Fruit fly (Drosophila melanogaster) Kc167 (cell line): ENCODE data around the gene dyl.

Source experiments
- Myc ChIP-seq: fragments of >200 bp; optimal IDR thresholded peaks from 2 replicates; lab custom pipeline; 2017; ENCODE audit warnings: missing external identifiers
- Sin3A ChIP-seq: fragments of >200 bp; optimal IDR thresholded peaks from 2 replicates; lab custom pipeline; 2018; ENCODE audit warnings: missing external identifiers
- h ChIP-seq: fragments of >200 bp; optimal IDR thresholded peaks from 3 replicates; lab custom pipeline; 2018; ENCODE audit warnings: missing external identifiers
- insv ChIP-seq: fragments of >200 bp; optimal IDR thresholded peaks from 3 replicates; lab custom pipeline; 2018; ENCODE audit warnings: missing external identifiers
- psq ChIP-seq: fragments of >200 bp; optimal IDR thresholded peaks from 2 replicates; lab custom pipeline; 2017; ENCODE audit warnings: missing external identifiers
- ttk ChIP-seq: sonication (Bioruptor generic); optimal IDR thresholded peaks from 2 replicates; lab custom pipeline; 2017; ENCODE audit warnings: missing external identifiers

dyl gene

DNA sequence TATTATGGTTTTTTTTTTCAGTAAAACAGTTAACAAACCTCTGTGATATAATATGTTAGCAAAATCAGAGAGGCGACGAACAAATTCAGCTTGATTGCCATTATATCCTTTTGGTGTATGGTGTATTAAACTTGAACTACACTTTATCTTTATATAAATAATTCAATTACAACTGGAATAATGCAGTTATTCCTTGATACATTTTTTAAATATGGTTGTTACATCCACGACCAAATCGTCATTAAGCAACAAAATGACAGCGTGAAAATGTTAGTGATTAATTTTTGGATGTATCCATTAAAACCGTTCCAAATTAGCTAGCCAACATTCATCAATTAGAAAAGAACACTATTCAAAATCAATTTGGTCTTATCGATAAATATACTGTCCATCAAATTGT is 40.1 kb downstream of the dyl start, which contains the start of gene CG33764:
CG33764 (minus strand) TSS at position 101 of the 400 bp plus-strand sequence.
- TF ChIP-seq ttk (lab: Kevin White, UChicago), result no peak
- TF ChIP-seq Sin3A, result no peak
- no peak for TF ChIP-seq psq (lab: Kevin White, UChicago)
- no peak for TF ChIP-seq insv (lab: Kevin White, UChicago)
- no peak for TF ChIP-seq h
- TF ChIP-seq Myc (lab: Kevin White, UChicago), result no peak

DNA sequence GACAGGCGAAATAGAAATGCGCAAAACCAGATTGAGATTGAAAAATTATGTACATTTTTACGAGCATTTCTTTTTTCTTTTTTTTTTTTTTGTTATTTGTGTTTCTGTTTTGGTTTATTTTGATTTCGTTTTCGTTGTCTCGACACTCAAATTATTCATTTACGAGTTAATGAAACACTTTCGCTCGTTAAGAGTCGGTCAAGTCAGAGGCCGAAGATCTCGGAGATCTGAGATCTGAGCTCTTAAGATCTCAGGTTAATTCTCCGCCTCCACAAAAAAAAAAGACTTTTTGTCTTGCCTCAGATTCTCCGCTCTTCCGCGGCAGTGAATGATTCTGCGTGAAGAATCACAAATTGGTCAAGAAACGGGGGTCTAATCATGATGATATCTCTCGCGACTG is 41.7 kb downstream of the dyl start:
- TF ChIP-seq Myc (lab: Kevin White, UChicago), result no peak
- no peak for TF ChIP-seq Sin3A
- no peak for TF ChIP-seq insv (lab: Kevin White, UChicago)
- TF ChIP-seq ttk (lab: Kevin White, UChicago), result no peak
- no peak for TF ChIP-seq psq (lab: Kevin White, UChicago)
- TF ChIP-seq h, result no peak

dm6 chr3L:4264963-4265362 is 42.6 kb downstream of the dyl start:
- TF ChIP-seq Myc (lab: Kevin White, UChicago) (no peak), insv (lab: Kevin White, UChicago) (no peak), Sin3A (no peak), ttk (lab: Kevin White, UChicago) (no peak), psq (lab: Kevin White, UChicago) (no peak), h (no peak)

DNA sequence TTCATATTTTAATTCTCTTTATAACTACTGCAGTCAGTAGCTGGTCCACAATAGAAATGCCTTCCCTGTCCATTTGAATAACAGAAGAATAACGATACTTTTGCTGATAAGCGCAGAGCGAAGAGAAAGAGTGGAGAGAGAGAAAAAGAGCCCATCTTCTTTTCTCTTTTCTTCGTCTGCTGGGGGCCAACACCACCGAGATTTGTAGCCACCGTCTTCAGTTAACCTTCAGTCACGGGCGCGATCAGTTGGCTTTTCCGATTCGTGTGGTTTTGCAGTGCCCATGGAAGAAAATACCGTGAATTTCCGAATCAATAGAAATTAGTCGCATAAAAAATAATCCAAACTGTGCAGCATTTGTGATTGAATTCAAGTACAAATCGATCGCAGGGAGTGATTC is 44.0 kb downstream of the dyl start, which contains the start of gene CG1273:
CG1273 (plus strand) TSS at position 218 of the 400 bp plus-strand sequence.
- TF ChIP-seq ttk (lab: Kevin White, UChicago) (no peak), insv (lab: Kevin White, UChicago) (no peak), Sin3A (no peak), Myc (lab: Kevin White, UChicago) (no peak), psq (lab: Kevin White, UChicago) (no peak), h (no peak)

DNA sequence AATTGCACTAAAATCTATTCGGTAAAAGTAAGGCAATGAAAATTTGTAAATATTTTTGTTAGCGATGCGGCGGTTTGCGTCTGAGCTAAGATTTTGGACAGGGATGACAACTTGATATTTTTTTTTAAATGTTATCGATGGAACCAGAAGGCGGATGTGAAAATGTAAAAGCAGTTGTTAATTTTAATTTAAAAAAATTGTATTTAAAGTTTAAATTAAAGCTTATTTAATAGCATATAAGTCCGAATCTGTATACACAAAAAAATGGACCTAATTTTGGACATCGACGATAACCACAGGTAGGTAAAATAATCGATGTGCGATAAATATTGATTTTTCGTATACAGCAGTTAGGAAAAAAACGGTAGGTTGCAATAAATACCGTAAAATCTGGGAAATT is 45.1 kb downstream of the dyl start, which contains the start of the genes CG11586 and VhaM9.7-a:
CG11586 (minus strand) TSS at position 87 of the 400 bp plus-strand sequence.
VhaM9.7-a (plus strand) TSS at position 322 of the 400 bp plus-strand sequence.
- TF ChIP-seq h (no peak), ttk (lab: Kevin White, UChicago) (no peak), insv (lab: Kevin White, UChicago) (no peak), Myc (lab: Kevin White, UChicago) (no peak), Sin3A (no peak), psq (lab: Kevin White, UChicago) (no peak)

DNA sequence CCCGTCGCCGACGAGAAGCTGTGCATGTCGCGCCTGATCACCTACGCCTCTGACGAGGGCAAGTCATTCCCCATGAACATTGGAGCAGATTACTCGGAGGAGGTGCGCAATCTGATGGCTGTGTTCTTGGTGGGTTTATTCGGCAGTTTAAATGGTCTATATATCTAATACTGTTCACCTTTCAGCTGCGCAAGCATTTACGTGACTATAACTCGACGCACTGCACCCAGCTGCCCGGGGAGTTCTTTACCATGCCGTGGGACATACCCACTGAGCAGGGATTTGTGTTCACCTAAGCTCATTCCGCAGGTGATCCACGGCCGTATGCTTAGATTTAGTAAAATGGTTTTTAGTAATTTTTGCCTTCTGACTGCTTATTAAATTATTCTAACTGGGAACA is 46.3 kb downstream of the dyl start:
- no peak for TF ChIP-seq insv (lab: Kevin White, UChicago)
- TF ChIP-seq psq (lab: Kevin White, UChicago), result no peak
- TF ChIP-seq Myc (lab: Kevin White, UChicago), result no peak
- no peak for TF ChIP-seq Sin3A
- no peak for TF ChIP-seq ttk (lab: Kevin White, UChicago)
- no peak for TF ChIP-seq h

DNA sequence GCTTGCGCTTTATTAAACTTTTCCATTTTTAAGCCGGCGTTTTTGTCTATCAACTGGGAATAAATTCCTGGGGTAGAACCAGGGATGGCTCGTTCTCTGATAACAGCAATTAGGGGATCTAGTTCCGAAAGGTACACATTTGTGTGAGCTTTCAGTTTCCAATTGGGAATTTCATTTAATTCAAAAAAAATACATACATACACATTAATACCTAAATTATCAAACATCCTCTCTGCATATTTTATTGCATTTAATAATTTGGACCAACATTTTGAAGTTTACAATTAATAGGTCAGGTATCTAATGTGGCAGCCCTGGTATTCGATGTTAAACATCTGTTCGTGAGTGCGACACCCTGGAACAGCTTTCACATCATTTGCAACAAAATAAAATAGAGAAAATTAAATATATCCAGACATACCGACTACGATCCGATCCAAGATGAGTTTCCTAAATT is 48.4 kb downstream of the dyl start, which contains the start of the genes CG15011 and CG1309:
CG15011 (minus strand) TSS at position 51 of the 457 bp plus-strand sequence.
CG1309 (plus strand) TSS at position 329 of the 457 bp plus-strand sequence.
- no peak for TF ChIP-seq ttk (lab: Kevin White, UChicago)
- no peak for TF ChIP-seq Myc (lab: Kevin White, UChicago)
- no peak for TF ChIP-seq psq (lab: Kevin White, UChicago)
- TF ChIP-seq h, result no peak
- TF ChIP-seq insv (lab: Kevin White, UChicago), result no peak
- TF ChIP-seq Sin3A, result no peak

DNA sequence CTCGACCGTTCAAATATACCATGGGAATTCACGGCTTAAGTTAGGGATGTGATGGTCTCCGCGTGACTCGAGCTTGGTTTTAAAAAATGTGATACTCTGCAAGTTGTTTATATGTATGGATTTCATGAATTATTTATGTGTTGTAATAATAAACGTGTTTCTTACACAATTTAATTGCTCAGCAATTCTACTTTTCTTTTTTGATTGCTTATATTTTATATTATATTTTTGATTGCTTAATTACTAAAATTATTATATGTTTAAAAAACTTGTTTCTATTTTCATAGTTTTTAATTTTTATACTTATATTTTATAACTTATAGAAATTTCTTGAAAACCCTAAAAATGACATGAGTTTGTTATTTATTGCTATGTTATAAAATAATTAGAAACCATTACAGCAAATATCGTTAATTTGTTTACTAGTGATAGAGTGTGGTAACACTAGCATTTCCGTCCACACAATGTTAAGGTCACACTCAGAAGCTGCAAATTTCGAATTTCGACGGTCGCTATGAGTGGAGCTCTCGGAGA is 53.1 kb downstream of the dyl start, which contains the start of the genes ago and CG1265:
ago (minus strand) TSS at position 6 of the 534 bp plus-strand sequence.
CG1265 (plus strand) TSS at position 476 of the 534 bp plus-strand sequence.
- no peak for TF ChIP-seq Myc (lab: Kevin White, UChicago)
- TF ChIP-seq Sin3A, result peak; percentile 30

- TF ChIP-seq h, result no peak
- TF ChIP-seq insv (lab: Kevin White, UChicago), result no peak
- TF ChIP-seq ttk (lab: Kevin White, UChicago), result no peak
- no peak for TF ChIP-seq psq (lab: Kevin White, UChicago)
- no peak for TF ChIP-seq Sin3A
- no peak for TF ChIP-seq Myc (lab: Kevin White, UChicago)
Observed at dm6 chr3L:4253611-4254300, 53.8 kb downstream of the dyl start.

DNA sequence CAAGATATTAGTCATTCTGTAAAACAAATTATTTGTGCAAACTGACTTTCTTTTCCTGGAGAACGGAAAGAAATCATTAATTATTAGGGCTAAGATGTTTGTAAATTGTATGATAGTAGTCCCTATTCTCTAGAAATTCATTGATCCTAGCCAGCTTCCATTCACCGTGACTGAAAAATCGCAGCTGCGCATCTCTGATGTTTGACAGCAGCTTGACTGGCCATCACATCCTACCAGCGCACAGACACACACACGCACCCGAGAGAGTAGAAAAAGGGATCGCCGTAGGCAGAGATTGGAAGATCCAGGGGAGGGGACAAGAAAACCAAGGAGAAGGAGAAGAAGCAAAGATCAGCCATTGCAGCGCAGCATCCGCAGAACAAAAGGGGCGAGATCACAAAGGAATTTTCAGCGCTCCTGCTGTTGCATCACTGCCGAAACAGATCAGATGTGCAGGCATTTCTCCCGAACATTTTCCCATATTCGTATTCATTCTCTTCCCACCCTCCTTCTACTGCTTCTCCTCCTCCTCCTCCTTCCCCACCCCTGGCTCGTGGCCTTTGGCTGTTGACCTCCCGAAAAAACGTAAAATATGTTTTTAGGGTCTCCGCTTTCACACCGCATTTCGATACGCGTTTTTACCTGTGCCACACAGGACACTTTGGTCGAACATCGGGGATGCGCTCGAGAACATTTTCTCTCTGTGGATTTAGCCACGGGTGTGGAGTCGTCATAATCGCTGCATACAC is 54.5 kb downstream of the dyl start:
- TF ChIP-seq psq (lab: Kevin White, UChicago) (no peak), insv (lab: Kevin White, UChicago) (no peak), Sin3A (no peak), ttk (lab: Kevin White, UChicago) (no peak)

DNA sequence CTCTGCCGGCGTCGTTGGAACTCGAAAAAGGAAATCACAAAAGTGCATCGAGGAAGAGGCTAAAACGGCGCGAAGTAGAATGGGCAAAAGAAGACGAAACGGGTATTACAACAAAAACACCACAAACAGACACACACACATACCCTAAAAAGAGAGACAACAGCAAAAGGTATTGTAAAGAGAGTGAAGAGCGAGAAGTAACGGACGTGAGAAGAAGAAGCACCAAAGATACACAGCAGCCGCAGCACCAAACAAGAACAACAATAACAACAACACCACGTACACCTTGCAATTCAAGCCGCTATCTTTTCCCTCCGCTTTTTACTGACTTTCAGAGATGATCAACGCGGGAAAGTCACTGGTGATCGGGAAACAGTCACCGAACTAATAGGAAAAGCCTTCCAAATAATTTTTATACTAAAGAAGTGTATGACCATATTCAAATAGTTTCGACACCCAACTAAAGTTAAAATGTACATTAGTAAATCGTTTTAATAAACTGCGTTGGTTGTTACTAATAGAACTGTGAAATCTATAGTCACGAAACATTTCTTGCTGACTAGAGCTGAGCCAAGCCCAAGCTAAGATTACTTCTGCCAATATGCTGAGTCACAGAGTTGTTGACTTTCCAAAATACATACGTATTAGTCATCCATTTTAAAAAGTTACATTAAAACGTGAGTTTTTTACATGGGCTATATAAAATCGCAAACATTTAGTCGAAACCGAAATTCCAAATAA is 55.2 kb downstream of the dyl start:
- no peak for TF ChIP-seq Sin3A
- TF ChIP-seq h, result no peak
- TF ChIP-seq insv (lab: Kevin White, UChicago), result no peak
- TF ChIP-seq ttk (lab: Kevin White, UChicago), result no peak
- no peak for TF ChIP-seq psq (lab: Kevin White, UChicago)
- no peak for TF ChIP-seq Myc (lab: Kevin White, UChicago)
